Worm (Caenorhabditis elegans) whole organism, L3 larva: ENCODE data around the gene grd-13.

Experiments
- lsy-12 ChIP-seq: sonication (generic microtip); optimal IDR thresholded peaks from 2 replicates; lab custom pipeline; 2016; ENCODE audit warnings: mild to moderate bottlenecking, missing genetic modification characterization, missing compliant biosample characterization
- nhr-77 ChIP-seq: fragments of 150-350 bp; optimal IDR thresholded peaks from 2 replicates; lab custom pipeline; 2014; ENCODE audit warnings: missing biosample characterization, missing genetic modification characterization
- pqm-1 ChIP-seq: fragments of 150-350 bp; optimal IDR thresholded peaks from 2 replicates; lab custom pipeline; 2017; ENCODE audit warnings: missing biosample characterization, missing genetic modification characterization, inconsistent platforms

DNA sequence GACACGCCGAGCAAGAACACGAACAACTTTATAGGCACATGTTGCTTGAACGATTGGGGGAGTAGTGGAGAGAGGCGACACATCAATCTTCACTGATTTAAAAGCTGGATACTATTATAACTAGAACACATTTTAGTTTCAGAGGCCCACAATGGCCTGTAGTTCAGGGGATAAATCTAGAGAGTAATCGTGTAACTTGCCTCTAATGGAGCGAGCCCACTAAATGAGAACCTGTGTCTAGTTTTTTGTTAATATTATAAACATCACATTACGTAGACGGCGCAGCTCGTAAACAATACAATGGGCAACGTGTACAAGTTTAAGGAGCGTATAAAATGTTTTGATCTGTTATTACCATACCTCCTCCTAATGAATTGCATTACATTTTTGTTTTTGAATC is 6.5 kb downstream of the grd-13 start, which contains the start of gene F58E2.5:
- TF ChIP-seq pqm-1 (tag; lab: Kevin White, UChicago) (no peak), nhr-77 (tag; lab: Kevin White, UChicago) (no peak), lsy-12 (no peak)
